Fruit fly (Drosophila melanogaster) whole organism, prepupa: ENCODE measurements around the gene Cpr65Eb.

Experiments
- Blimp-1 ChIP-seq: fragments of 200-800 bp; sonication (Bioruptor generic); optimal IDR thresholded peaks from 3 replicates; lab custom pipeline; 2017; ENCODE audit warnings: missing biosample characterization, missing genetic modification characterization, mild to moderate bottlenecking, moderate library complexity, missing genetic modification reagents
- CG10631 ChIP-seq: fragments of 200-800 bp; sonication (Bioruptor generic); optimal IDR thresholded peaks from 2 replicates; lab custom pipeline; 2016; ENCODE audit warnings: missing biosample characterization, missing genetic modification characterization
- CG10669 ChIP-seq: fragments of 200-800 bp; sonication (Bioruptor generic); optimal IDR thresholded peaks from 3 replicates; lab custom pipeline; 2018; ENCODE audit warnings: missing biosample characterization, mild to moderate bottlenecking, missing genetic modification characterization, moderate library complexity
- CG11762 ChIP-seq: fragments of 200-800 bp; sonication (Bioruptor generic); optimal IDR thresholded peaks from 3 replicates; lab custom pipeline; 2016; ENCODE audit warnings: missing biosample characterization, missing genetic modification characterization; ENCODE audit not compliant: insufficient read depth
- CG11902 ChIP-seq: fragments of 200-800 bp; sonication (Bioruptor generic); optimal IDR thresholded peaks from 3 replicates; lab custom pipeline; 2016; ENCODE audit warnings: missing biosample characterization, missing genetic modification characterization
- CG15336 ChIP-seq: fragments of 200-800 bp; sonication (Bioruptor generic); IDR thresholded peaks from 2 replicates; pipeline ENCODE4 v1.3.6; 2022; ENCODE audit warnings: missing biosample characterization, missing genetic modification characterization
- CG1621 ChIP-seq: fragments of 200-800 bp; sonication (Bioruptor generic); optimal IDR thresholded peaks from 3 replicates; lab custom pipeline; 2018; ENCODE audit warnings: missing biosample characterization, mild to moderate bottlenecking, missing genetic modification characterization
- CG16779 ChIP-seq: fragments of 200-800 bp; sonication (Bioruptor generic); optimal IDR thresholded peaks from 3 replicates; lab custom pipeline; 2017; ENCODE audit warnings: missing biosample characterization, mild to moderate bottlenecking, missing genetic modification characterization
- CG3032 ChIP-seq: fragments of 200-800 bp; optimal IDR thresholded peaks from 2 replicates; lab custom pipeline; 2019; ENCODE audit warnings: missing biosample characterization, mild to moderate bottlenecking, missing genetic modification characterization, moderate library complexity
- CG32006 ChIP-seq: fragments of 200-800 bp; sonication (Bioruptor generic); optimal IDR thresholded peaks from 3 replicates; lab custom pipeline; 2017; ENCODE audit warnings: missing biosample characterization, mild to moderate bottlenecking, missing genetic modification characterization
- CG34406 ChIP-seq: fragments of 200-800 bp; sonication (Bioruptor generic); optimal IDR thresholded peaks from 3 replicates; lab custom pipeline; 2016; ENCODE audit warnings: missing biosample characterization, missing genetic modification characterization
- CG4318 ChIP-seq: fragments of 200-800 bp; sonication (Bioruptor generic); optimal IDR thresholded peaks from 3 replicates; lab custom pipeline; 2017; ENCODE audit warnings: missing biosample characterization, mild to moderate bottlenecking, missing genetic modification characterization
- CG6163 ChIP-seq: fragments of 200-800 bp; sonication (Bioruptor generic); IDR thresholded peaks from 3 replicates; pipeline ENCODE4 v1.3.6; 2022; ENCODE audit warnings: missing biosample characterization, missing genetic modification characterization
- CG6276 ChIP-seq: fragments of 200-800 bp; sonication (Bioruptor generic); optimal IDR thresholded peaks from 2 replicates; lab custom pipeline; 2017; ENCODE audit warnings: missing biosample characterization, mild to moderate bottlenecking, missing genetic modification characterization
- CG6792 ChIP-seq: fragments of 200-800 bp; sonication (Bioruptor generic); optimal IDR thresholded peaks from 3 replicates; lab custom pipeline; 2016; ENCODE audit warnings: missing biosample characterization, missing genetic modification characterization
- CG6854 ChIP-seq: fragments of 200-800 bp; sonication (Bioruptor generic); optimal IDR thresholded peaks from 2 replicates; lab custom pipeline; 2017; ENCODE audit warnings: missing biosample characterization, mild to moderate bottlenecking, missing genetic modification characterization
- CG7368 ChIP-seq: fragments of 200-800 bp; sonication (Bioruptor generic); optimal IDR thresholded peaks from 3 replicates; lab custom pipeline; 2016; ENCODE audit warnings: missing biosample characterization, missing genetic modification characterization
- CG8119 ChIP-seq: fragments of 200-800 bp; sonication (Bioruptor generic); IDR thresholded peaks from 3 replicates; pipeline ENCODE4 v1.3.6; 2022; ENCODE audit warnings: missing biosample characterization, missing genetic modification characterization
- CG8319 ChIP-seq: fragments of 200-800 bp; sonication (Bioruptor generic); optimal IDR thresholded peaks from 3 replicates; lab custom pipeline; 2016; ENCODE audit warnings: missing biosample characterization, missing genetic modification characterization
- CG8632 ChIP-seq: fragments of 200-800 bp; sonication (Bioruptor generic); optimal IDR thresholded peaks from 3 replicates; lab custom pipeline; 2016; ENCODE audit warnings: missing biosample characterization, missing genetic modification characterization
- CG9139 ChIP-seq: fragments of 200-800 bp; sonication (Bioruptor generic); optimal IDR thresholded peaks from 3 replicates; lab custom pipeline; 2017; ENCODE audit warnings: missing biosample characterization, mild to moderate bottlenecking, missing genetic modification characterization
- Eip75B ChIP-seq: fragments of 200-800 bp; sonication (Bioruptor generic); optimal IDR thresholded peaks from 3 replicates; lab custom pipeline; 2016; ENCODE audit warnings: missing biosample characterization, missing genetic modification characterization
- Eip78C ChIP-seq: fragments of 200-800 bp; sonication (Bioruptor generic); peaks from one replicate; lab custom pipeline; 2016; ENCODE audit warnings: missing biosample characterization, missing genetic modification characterization
- Eip93F ChIP-seq: fragments of 200-800 bp; sonication (Bioruptor generic); optimal IDR thresholded peaks from 2 replicates; lab custom pipeline; 2016; ENCODE audit warnings: missing biosample characterization, mild to moderate bottlenecking, missing genetic modification characterization
- Ets96B ChIP-seq: fragments of 200-800 bp; optimal IDR thresholded peaks from 2 replicates; lab custom pipeline; 2019; ENCODE audit warnings: missing biosample characterization, mild to moderate bottlenecking, missing genetic modification characterization, moderate library complexity
- Gug ChIP-seq: fragments of 200-800 bp; sonication (Bioruptor generic); IDR thresholded peaks from 2 replicates; pipeline ENCODE4 v1.3.6; 2022; ENCODE audit warnings: missing biosample characterization, missing genetic modification characterization
- Hr38 ChIP-seq: sonication (Bioruptor generic); optimal IDR thresholded peaks from 2 replicates; lab custom pipeline; 2016; ENCODE audit warnings: missing biosample characterization, missing genetic modification characterization
- Hr39 ChIP-seq: fragments of 200-800 bp; sonication (Bioruptor generic); optimal IDR thresholded peaks from 2 replicates; lab custom pipeline; 2016; ENCODE audit warnings: missing biosample characterization, missing genetic modification characterization
- Hr4 ChIP-seq: fragments of 200-800 bp; sonication (Bioruptor generic); optimal IDR thresholded peaks from 3 replicates; lab custom pipeline; 2016; ENCODE audit warnings: missing biosample characterization, missing genetic modification characterization
- Lpt ChIP-seq: fragments of 200-800 bp; sonication (Bioruptor generic); optimal IDR thresholded peaks from 3 replicates; lab custom pipeline; 2016; ENCODE audit warnings: missing biosample characterization, missing genetic modification characterization
- Met ChIP-seq: fragments of 200-800 bp; sonication (Bioruptor generic); optimal IDR thresholded peaks from 3 replicates; lab custom pipeline; 2016; ENCODE audit warnings: missing biosample characterization, missing genetic modification characterization
- OdsH ChIP-seq: fragments of 200-800 bp; sonication (Bioruptor generic); optimal IDR thresholded peaks from 3 replicates; lab custom pipeline; 2016; ENCODE audit warnings: missing biosample characterization, missing genetic modification characterization
- Smox ChIP-seq: fragments of 200-800 bp; sonication (Bioruptor generic); optimal IDR thresholded peaks from 3 replicates; lab custom pipeline; 2016; ENCODE audit warnings: missing biosample characterization, missing genetic modification characterization
- Sox102F ChIP-seq: fragments of 200-800 bp; sonication (Bioruptor generic); optimal IDR thresholded peaks from 2 replicates; lab custom pipeline; 2016; ENCODE audit warnings: missing biosample characterization, mild to moderate bottlenecking, missing genetic modification characterization
- Sox14 ChIP-seq: fragments of 200-800 bp; sonication (Bioruptor generic); optimal IDR thresholded peaks from 3 replicates; lab custom pipeline; 2016; ENCODE audit warnings: missing biosample characterization, missing genetic modification characterization
- achi ChIP-seq: fragments of 200-800 bp; sonication (Bioruptor generic); optimal IDR thresholded peaks from 3 replicates; lab custom pipeline; 2016; ENCODE audit warnings: missing biosample characterization, missing genetic modification characterization
- cyc ChIP-seq: fragments of 200-800 bp; sonication (Bioruptor generic); optimal IDR thresholded peaks from 3 replicates; lab custom pipeline; 2016; ENCODE audit warnings: missing biosample characterization, missing genetic modification characterization
- dac ChIP-seq: fragments of 200-800 bp; sonication (Bioruptor generic); optimal IDR thresholded peaks from 2 replicates; lab custom pipeline; 2017; ENCODE audit warnings: missing biosample characterization, mild to moderate bottlenecking, missing genetic modification characterization
- esn ChIP-seq: fragments of 200-800 bp; sonication (Bioruptor generic); optimal IDR thresholded peaks from 2 replicates; lab custom pipeline; 2016; ENCODE audit warnings: missing biosample characterization, mild to moderate bottlenecking, missing genetic modification characterization, moderate library complexity
- fd59A ChIP-seq: fragments of 200-800 bp; sonication (Bioruptor generic); optimal IDR thresholded peaks from 2 replicates; lab custom pipeline; 2017; ENCODE audit warnings: missing biosample characterization, mild to moderate bottlenecking, missing genetic modification characterization, missing genetic modification reagents
- fd85E ChIP-seq: fragments of 200-800 bp; sonication (Bioruptor generic); optimal IDR thresholded peaks from 3 replicates; lab custom pipeline; 2016; ENCODE audit warnings: missing biosample characterization, missing genetic modification characterization
- lz ChIP-seq: fragments of 200-800 bp; sonication (Bioruptor generic); optimal IDR thresholded peaks from 3 replicates; lab custom pipeline; 2016; ENCODE audit warnings: missing biosample characterization, missing genetic modification characterization
- net ChIP-seq: fragments of 200-800 bp; sonication (Bioruptor generic); optimal IDR thresholded peaks from 3 replicates; lab custom pipeline; 2016; ENCODE audit warnings: missing biosample characterization, missing genetic modification characterization
- spab ChIP-seq: fragments of 200-800 bp; sonication (Bioruptor generic); optimal IDR thresholded peaks from 2 replicates; lab custom pipeline; 2017; ENCODE audit warnings: missing biosample characterization, mild to moderate bottlenecking, missing genetic modification characterization, missing genetic modification reagents
- ss ChIP-seq, 2 experiments: fragments of 200-800 bp; sonication (Bioruptor generic); optimal IDR thresholded peaks; 2 replicates in 1 of 2; 3 replicates in 1 of 2; lab custom pipeline; 2017 to 2018; ENCODE audit warnings: mild to moderate bottlenecking in 2 of 2, missing biosample characterization in 2 of 2, missing genetic modification characterization in 2 of 2, moderate library complexity in 1 of 2
- svp ChIP-seq: fragments of 200-800 bp; sonication (Bioruptor generic); peaks from one replicate; lab custom pipeline; 2016; ENCODE audit warnings: missing biosample characterization, missing genetic modification characterization
- vri ChIP-seq: fragments of 200-800 bp; sonication (Bioruptor generic); optimal IDR thresholded peaks from 3 replicates; lab custom pipeline; 2016; ENCODE audit warnings: missing biosample characterization, mild to moderate bottlenecking, missing genetic modification characterization

Gene Cpr65Eb

DNA sequence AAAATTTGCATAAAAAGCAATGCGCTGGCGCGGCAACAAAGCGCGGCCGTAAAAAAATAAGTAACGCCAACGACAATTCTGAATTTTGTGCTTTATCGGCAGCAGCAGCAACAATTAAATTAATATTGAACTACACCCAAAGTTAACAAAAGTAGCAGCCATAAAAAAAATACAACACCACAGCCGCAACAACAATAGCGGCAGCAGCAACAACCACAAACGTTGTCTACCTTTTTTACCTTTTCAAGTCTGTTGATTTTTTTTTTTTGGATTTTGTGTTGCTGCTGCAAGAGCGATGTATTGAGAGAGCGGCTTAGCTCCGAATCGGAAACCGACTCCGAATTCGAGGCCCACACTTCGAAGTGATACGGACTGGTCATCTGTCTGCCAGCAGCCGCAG, 46.2 kb upstream of the Cpr65Eb start (continued):
- TF ChIP-seq CG1621 (tag; lab: Kevin White, UChicago) (peak; percentile 50), CG6163 (GFP tag; lab: Robert Waterston, UW) (peak; percentile 85), CG11762 (GFP tag; lab: Kevin White, UChicago) (no peak), Eip93F (GFP tag; lab: Kevin White, UChicago) (no peak), CG15336 (GFP tag; lab: Robert Waterston, UW) (peak; percentile 23; the same call in 1 of the 2 replicates), Hr38 (GFP tag; lab: Kevin White, UChicago) (no peak), Sox14 (no peak)
- TF ChIP-seq, all 60 proteins: peak for 19

DNA sequence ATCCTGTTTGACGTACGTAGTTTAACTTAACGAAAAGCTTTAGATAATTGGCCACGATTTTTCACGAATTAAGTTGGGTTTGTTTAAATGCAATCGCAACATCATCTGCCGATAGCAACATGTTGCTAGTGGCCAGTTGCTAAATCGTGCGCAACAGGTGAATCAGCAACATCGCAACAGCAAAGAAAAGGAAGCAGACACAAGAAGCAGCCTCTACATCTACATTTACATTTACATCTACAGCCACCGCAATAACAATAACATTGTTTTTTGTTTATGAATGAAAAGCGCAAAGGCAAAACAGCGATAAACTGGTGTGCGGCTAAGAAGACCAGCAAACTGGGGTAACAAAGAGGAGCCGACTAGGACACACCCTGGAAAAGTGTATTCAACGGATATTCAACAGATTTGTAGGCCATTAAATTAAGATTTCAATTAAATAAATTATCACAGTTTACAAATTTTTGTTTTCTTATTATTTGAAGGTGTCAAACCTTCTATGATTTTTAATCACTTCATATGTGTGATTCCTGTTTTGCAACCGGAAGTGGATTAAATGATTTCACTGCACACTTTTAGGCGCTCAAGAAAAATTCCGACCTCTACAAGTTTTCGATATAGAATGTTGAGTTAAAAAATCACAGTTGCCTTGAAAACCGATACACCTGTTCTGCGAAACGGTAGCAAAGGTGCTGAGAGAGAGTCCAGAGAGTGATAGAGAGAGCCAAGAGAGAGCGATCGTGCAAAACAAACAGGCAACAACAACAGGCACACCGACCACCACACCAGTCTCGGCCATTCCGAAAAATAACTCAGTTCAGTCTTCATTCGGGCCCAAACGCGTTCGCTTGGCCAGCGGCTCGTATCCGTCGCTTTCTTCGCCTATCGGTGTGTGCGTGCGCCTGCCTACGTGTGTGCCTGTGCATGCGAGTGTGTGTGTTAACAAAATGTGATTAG, 45.4 kb upstream of the Cpr65Eb start, which contains the start of gene melt:
melt (plus strand) TSS at position 818 of the 957 bp plus-strand sequence.
- peak; percentile 84 for TF ChIP-seq CG16779 (tag; lab: Kevin White, UChicago)
- peak; percentile 59 for TF ChIP-seq Gug (GFP tag; lab: Robert Waterston, UW)
- TF ChIP-seq CG8119 (GFP tag; lab: Robert Waterston, UW): peak; percentile 85
- TF ChIP-seq CG6163 (GFP tag; lab: Robert Waterston, UW): peak; percentile 72
- peak; percentile 94 for TF ChIP-seq Met
- peak; percentile 94 for TF ChIP-seq Eip75B
- TF ChIP-seq svp: peak; percentile 97
- peak; percentile 88 for TF ChIP-seq CG4318 (GFP tag; lab: Kevin White, UChicago)
- peak; percentile 93 for TF ChIP-seq OdsH (GFP tag; lab: Kevin White, UChicago)
- TF ChIP-seq Blimp-1: peak; percentile 70
- TF ChIP-seq Sox14: peak; percentile 92
- peak; percentile 75 for TF ChIP-seq vri (GFP tag; lab: Kevin White, UChicago)
- peak; percentile 91 for TF ChIP-seq Sox102F (GFP tag; lab: Kevin White, UChicago)
- peak; percentile 91 for TF ChIP-seq cyc
- TF ChIP-seq ss (GFP tag; optimal IDR thresholded peaks at IDR 0.05; lab: Kevin White, UChicago): peak; percentile 59 to 84
- TF ChIP-seq Ets96B (tag; lab: Kevin White, UChicago): peak; percentile 80
- TF ChIP-seq CG7368 (GFP tag; lab: Kevin White, UChicago): peak; percentile 80
- peak; percentile 90 for TF ChIP-seq CG6792 (GFP tag; lab: Kevin White, UChicago)
- TF ChIP-seq CG10631 (GFP tag; lab: Kevin White, UChicago): peak; percentile 87
- TF ChIP-seq CG11902: peak; percentile 83
- no peak for TF ChIP-seq fd85E (GFP tag; lab: Kevin White, UChicago)
- peak; percentile 95 for TF ChIP-seq CG32006 (GFP tag; lab: Kevin White, UChicago)
- peak; percentile 98 for TF ChIP-seq Eip78C (GFP tag; lab: Kevin White, UChicago)
- peak; percentile 91 for TF ChIP-seq achi (GFP tag; lab: Kevin White, UChicago)
- TF ChIP-seq fd59A (GFP tag; lab: Kevin White, UChicago): peak; percentile 80
- peak; percentile 94 for TF ChIP-seq Hr4
- peak; percentile 87 for TF ChIP-seq CG8319 (GFP tag; lab: Kevin White, UChicago)
- no peak for TF ChIP-seq Hr38 (GFP tag; lab: Kevin White, UChicago)
- TF ChIP-seq CG8632: peak; percentile 84
- peak; percentile 53 for TF ChIP-seq CG9139
- TF ChIP-seq CG6276 (GFP tag; lab: Kevin White, UChicago): peak; percentile 90
- TF ChIP-seq CG34406 (GFP tag; lab: Kevin White, UChicago): peak; percentile 91
- peak; percentile 79 for TF ChIP-seq dac
- TF ChIP-seq CG6854 (GFP tag; lab: Kevin White, UChicago): peak; percentile 77
- TF ChIP-seq esn (GFP tag; lab: Kevin White, UChicago): peak; percentile 95
- peak; percentile 90 for TF ChIP-seq Lpt (GFP tag; lab: Kevin White, UChicago)
- TF ChIP-seq spab (GFP tag; lab: Kevin White, UChicago): peak; percentile 83
- TF ChIP-seq lz (GFP tag; lab: Kevin White, UChicago): peak; percentile 93
- peak; percentile 92 for TF ChIP-seq Hr39
- TF ChIP-seq net (GFP tag; lab: Kevin White, UChicago): peak; percentile 92
- TF ChIP-seq Smox (GFP tag; lab: Kevin White, UChicago): peak; percentile 89
- peak; percentile 86 for TF ChIP-seq CG10669 (GFP tag; lab: Kevin White, UChicago)
- TF ChIP-seq CG3032 (tag; lab: Kevin White, UChicago): peak; percentile 88
- peak; percentile 88 for TF ChIP-seq CG15336 (GFP tag; lab: Robert Waterston, UW)
